Fruit fly (Drosophila melanogaster) whole organism, adult: ENCODE data around the gene Set2.

ENCODE experiments used
- CG12768 ChIP-seq: fragments of 200-800 bp; sonication (Bioruptor generic); optimal IDR thresholded peaks from 2 replicates; lab custom pipeline; 2017; ENCODE audit warnings: missing biosample characterization, missing genetic modification characterization, mild to moderate bottlenecking, moderate library complexity, missing genetic modification reagents
- CG14711 ChIP-seq: fragments of 200-800 bp; sonication (Bioruptor generic); optimal IDR thresholded peaks from 2 replicates; lab custom pipeline; 2018; ENCODE audit warnings: missing biosample characterization, mild to moderate bottlenecking, missing genetic modification characterization, moderate library complexity
- CG5204 ChIP-seq: fragments of 200-800 bp; sonication (Bioruptor generic); optimal IDR thresholded peaks from 2 replicates; lab custom pipeline; 2016; ENCODE audit warnings: missing biosample characterization, missing genetic modification characterization
- CG7101 ChIP-seq: fragments of 200-800 bp; sonication (Bioruptor generic); optimal IDR thresholded peaks from 2 replicates; lab custom pipeline; 2018; ENCODE audit warnings: missing biosample characterization, mild to moderate bottlenecking, missing genetic modification characterization, moderate library complexity
- cnc ChIP-seq, 2 experiments: fragments of >200 bp; optimal IDR thresholded peaks; 2 replicates each; lab custom pipeline; 2017
- pad ChIP-seq: fragments of 200-800 bp; sonication (Bioruptor generic); optimal IDR thresholded peaks from 3 replicates; lab custom pipeline; 2017; ENCODE audit warnings: missing biosample characterization, missing genetic modification characterization, mild to moderate bottlenecking, moderate library complexity, missing genetic modification reagents
- toe ChIP-seq: fragments of 200-800 bp; sonication (Bioruptor generic); optimal IDR thresholded peaks from 2 replicates; lab custom pipeline; 2016; ENCODE audit warnings: missing biosample characterization, missing genetic modification characterization

DNA sequence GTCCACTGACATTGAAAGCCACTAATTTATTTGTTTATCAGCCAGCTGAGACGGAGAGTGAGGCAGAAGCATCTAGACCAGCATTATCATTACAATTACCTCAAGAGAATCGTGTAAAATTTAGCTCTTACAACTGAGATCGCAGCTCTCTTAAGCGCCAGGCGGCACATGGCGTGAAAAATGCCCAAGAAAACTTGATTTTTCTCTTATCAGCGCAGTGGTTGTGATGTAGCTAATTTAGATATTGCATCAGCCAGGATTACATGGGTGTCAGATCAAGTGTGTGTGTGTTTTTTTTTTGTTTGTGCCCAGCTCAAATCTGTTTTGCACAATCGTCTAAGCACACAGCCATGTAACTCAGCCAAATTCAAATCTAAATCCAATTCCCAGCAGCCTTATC is 18.0 kb upstream of the Set2 start:
- TF ChIP-seq pad: no peak
- TF ChIP-seq CG5204 (GFP tag; lab: Kevin White, UChicago): no peak
- TF ChIP-seq toe (GFP tag; lab: Kevin White, UChicago): no peak
- TF ChIP-seq CG7101 (tag; lab: Kevin White, UChicago): no peak
- TF ChIP-seq CG12768: no peak
- TF ChIP-seq cnc (optimal IDR thresholded peaks at IDR 0.05; lab: Kevin White, UChicago): no peak
- no peak for TF ChIP-seq CG14711
